Worm (Caenorhabditis elegans) whole organism, mixed stage, embryonic: ENCODE measurements around the gene srt-32.

ENCODE experiments used
- bed-3 ChIP-seq: fragments of 200-800 bp; sonication (Bioruptor generic); optimal IDR thresholded peaks from 3 replicates; lab custom pipeline; 2018; ENCODE audit warnings: mild to moderate bottlenecking, missing genetic modification characterization, moderate library complexity, missing compliant biosample characterization
- blmp-1 ChIP-seq: fragments of 150-350 bp; optimal IDR thresholded peaks from 2 replicates; lab custom pipeline; 2014; ENCODE audit warnings: missing biosample characterization, missing genetic modification characterization
- ceh-39 ChIP-seq: fragments of 150-350 bp; optimal IDR thresholded peaks from 2 replicates; lab custom pipeline; 2014; ENCODE audit warnings: missing biosample characterization, missing genetic modification characterization
- ceh-43 ChIP-seq: fragments of 200-800 bp; sonication (Bioruptor generic); optimal IDR thresholded peaks from 2 replicates; lab custom pipeline; 2018; ENCODE audit warnings: mild to moderate bottlenecking, missing genetic modification characterization, moderate library complexity, missing compliant biosample characterization
- ceh-83 ChIP-seq: fragments of 200-800 bp; sonication (Bioruptor generic); optimal IDR thresholded peaks from 2 replicates; lab custom pipeline; 2018; ENCODE audit warnings: mild to moderate bottlenecking, missing genetic modification characterization, missing compliant biosample characterization
- ces-1 ChIP-seq: fragments of 150-350 bp; optimal IDR thresholded peaks from 2 replicates; lab custom pipeline; 2014; ENCODE audit warnings: missing biosample characterization, missing genetic modification reagents, missing genetic modification characterization
- cnd-1 ChIP-seq: fragments of 200-800 bp; sonication (Bioruptor generic); optimal IDR thresholded peaks from 2 replicates; lab custom pipeline; 2018; ENCODE audit warnings: mild to moderate bottlenecking, missing genetic modification characterization, missing compliant biosample characterization
- drap-1 ChIP-seq: fragments of 200-800 bp; sonication (Bioruptor generic); optimal IDR thresholded peaks from 3 replicates; lab custom pipeline; 2018; ENCODE audit warnings: mild to moderate bottlenecking, missing genetic modification characterization, missing compliant biosample characterization
- elt-1 ChIP-seq: sonication (generic microtip); optimal IDR thresholded peaks from 2 replicates; lab custom pipeline; 2017; ENCODE audit warnings: missing genetic modification characterization, mild to moderate bottlenecking, missing compliant biosample characterization, antibody characterized with exemption, moderate library complexity, borderline replicate concordance; ENCODE audit not compliant: insufficient read depth
- elt-3 ChIP-seq: fragments of 150-350 bp; optimal IDR thresholded peaks from 2 replicates; lab custom pipeline; 2014; ENCODE audit warnings: missing biosample characterization, missing genetic modification characterization
- flh-1 ChIP-seq: fragments of 200-800 bp; sonication (Bioruptor generic); optimal IDR thresholded peaks from 2 replicates; lab custom pipeline; 2018; ENCODE audit warnings: mild to moderate bottlenecking, missing genetic modification characterization, moderate library complexity, missing compliant biosample characterization
- ham-2 ChIP-seq: fragments of 200-800 bp; sonication (Bioruptor generic); optimal IDR thresholded peaks from 2 replicates; lab custom pipeline; 2018; ENCODE audit warnings: mild to moderate bottlenecking, missing genetic modification characterization, missing compliant biosample characterization
- hlh-1 ChIP-seq: fragments of 150-350 bp; optimal IDR thresholded peaks from 2 replicates; lab custom pipeline; 2014; ENCODE audit warnings: missing biosample characterization, missing genetic modification reagents, missing genetic modification characterization
- lin-13 ChIP-seq: fragments of 150-350 bp; optimal IDR thresholded peaks from 2 replicates; lab custom pipeline; 2014; ENCODE audit warnings: missing biosample characterization, missing genetic modification characterization
- lin-32 ChIP-seq: fragments of 200-800 bp; sonication (Bioruptor generic); optimal IDR thresholded peaks from 2 replicates; lab custom pipeline; 2018; ENCODE audit warnings: mild to moderate bottlenecking, missing genetic modification characterization, missing compliant biosample characterization
- lsy-2 ChIP-seq: fragments of 150-350 bp; optimal IDR thresholded peaks from 2 replicates; lab custom pipeline; 2014; ENCODE audit warnings: missing biosample characterization, missing genetic modification characterization
- mab-5 ChIP-seq: fragments of 150-350 bp; optimal IDR thresholded peaks from 2 replicates; lab custom pipeline; 2014; ENCODE audit warnings: missing biosample characterization, missing genetic modification characterization
- mep-1 ChIP-seq: fragments of 150-350 bp; optimal IDR thresholded peaks from 2 replicates; lab custom pipeline; 2017; ENCODE audit warnings: missing biosample characterization, missing genetic modification reagents, missing genetic modification characterization, inconsistent platforms
- mls-2 ChIP-seq: sonication (generic microtip); optimal IDR thresholded peaks from 2 replicates; lab custom pipeline; 2016; ENCODE audit warnings: mild to moderate bottlenecking, missing genetic modification characterization, moderate library complexity, missing compliant biosample characterization
- nhr-12 ChIP-seq: fragments of 150-350 bp; optimal IDR thresholded peaks from 2 replicates; lab custom pipeline; 2014; ENCODE audit warnings: missing biosample characterization, missing genetic modification characterization
- nhr-2 ChIP-seq: fragments of 150-350 bp; optimal IDR thresholded peaks from 2 replicates; lab custom pipeline; 2014; ENCODE audit warnings: missing biosample characterization, missing genetic modification characterization
- nhr-28 ChIP-seq: fragments of 150-350 bp; optimal IDR thresholded peaks from 2 replicates; lab custom pipeline; 2014; ENCODE audit warnings: missing biosample characterization, missing genetic modification characterization
- nhr-76 ChIP-seq: sonication (generic microtip); optimal IDR thresholded peaks from 2 replicates; lab custom pipeline; 2017; ENCODE audit warnings: missing biosample characterization, missing genetic modification characterization
- pha-4 ChIP-seq: fragments of 150-350 bp; optimal IDR thresholded peaks from 2 replicates; lab custom pipeline; 2018; ENCODE audit warnings: missing biosample characterization, missing genetic modification reagents, missing genetic modification characterization
- sem-2 ChIP-seq: fragments of 200-800 bp; sonication (Bioruptor generic); optimal IDR thresholded peaks from 2 replicates; lab custom pipeline; 2018; ENCODE audit warnings: mild to moderate bottlenecking, missing genetic modification characterization, missing compliant biosample characterization
- snpc-4 ChIP-seq: fragments of 150-350 bp; optimal IDR thresholded peaks from 2 replicates; lab custom pipeline; 2014; ENCODE audit warnings: missing biosample characterization, missing genetic modification characterization
- sptf-1 ChIP-seq: sonication (generic microtip); optimal IDR thresholded peaks from 2 replicates; lab custom pipeline; 2017; ENCODE audit warnings: mild to moderate bottlenecking, missing genetic modification characterization, moderate library complexity, missing compliant biosample characterization
- tbx-8 ChIP-seq: fragments of 200-800 bp; sonication (Bioruptor generic); optimal IDR thresholded peaks from 2 replicates; lab custom pipeline; 2018; ENCODE audit warnings: mild to moderate bottlenecking, missing genetic modification characterization, moderate library complexity, missing compliant biosample characterization
- unc-120 ChIP-seq: sonication (generic microtip); optimal IDR thresholded peaks from 2 replicates; lab custom pipeline; 2017; ENCODE audit warnings: missing genetic modification characterization, missing compliant biosample characterization; ENCODE audit not compliant: poor library complexity, severe bottlenecking
- unc-39 ChIP-seq: fragments of 150-350 bp; optimal IDR thresholded peaks from 2 replicates; lab custom pipeline; 2014; ENCODE audit warnings: missing biosample characterization, missing genetic modification characterization
- unc-62 ChIP-seq: fragments of 150-350 bp; optimal IDR thresholded peaks from 2 replicates; lab custom pipeline; 2014; ENCODE audit warnings: missing biosample characterization, missing genetic modification reagents, missing genetic modification characterization
- zip-8 ChIP-seq: fragments of 150-350 bp; optimal IDR thresholded peaks from 2 replicates; lab custom pipeline; 2014; ENCODE audit warnings: missing biosample characterization, missing genetic modification characterization
- ztf-11 ChIP-seq: fragments of 150-350 bp; optimal IDR thresholded peaks from 2 replicates; lab custom pipeline; 2014; ENCODE audit warnings: missing biosample characterization, missing genetic modification characterization

The srt-32 gene

DNA sequence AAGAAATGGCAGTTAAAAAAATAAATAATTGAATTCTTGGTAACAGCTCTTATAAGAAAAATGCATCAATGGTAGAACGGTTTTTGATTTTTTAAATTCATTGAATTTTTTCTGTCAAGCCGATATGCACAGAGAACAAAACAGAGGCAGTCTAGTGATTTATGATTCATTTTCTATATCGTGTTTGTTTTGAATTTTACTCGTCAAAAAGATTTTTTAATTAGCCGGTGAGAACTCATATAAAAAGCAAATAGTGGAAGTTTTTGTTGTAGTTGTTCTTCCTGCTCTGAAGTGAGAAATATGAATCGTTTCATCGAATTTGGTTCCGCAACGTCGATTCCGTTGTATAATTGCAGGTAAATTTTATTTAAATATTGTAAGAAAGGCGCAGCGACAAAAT lies at the start of gene srt-32:
Gene srt-32, plus strand, starts transcription at position 301 of the 400 bp plus-strand sequence.
- TF ChIP-seq tbx-8 (GFP tag; lab: Kevin White, UChicago) = no peak
- no peak for TF ChIP-seq unc-39 (tag; lab: Kevin White, UChicago)
- TF ChIP-seq unc-120 = no peak
- TF ChIP-seq blmp-1 (tag; lab: Kevin White, UChicago) = no peak
- no peak for TF ChIP-seq mab-5
- TF ChIP-seq ceh-83 = no peak
- TF ChIP-seq mls-2 (tag; lab: Kevin White, UChicago) = no peak
- no peak for TF ChIP-seq nhr-76 (tag; lab: Kevin White, UChicago)
- no peak for TF ChIP-seq elt-1
- no peak for TF ChIP-seq sptf-1 (tag; lab: Kevin White, UChicago)
- no peak for TF ChIP-seq nhr-28 (tag; lab: Kevin White, UChicago)
- TF ChIP-seq nhr-2 (tag; lab: Kevin White, UChicago) = no peak
- no peak for TF ChIP-seq flh-1 (GFP tag; lab: Kevin White, UChicago)
- TF ChIP-seq bed-3 = no peak

DNA sequence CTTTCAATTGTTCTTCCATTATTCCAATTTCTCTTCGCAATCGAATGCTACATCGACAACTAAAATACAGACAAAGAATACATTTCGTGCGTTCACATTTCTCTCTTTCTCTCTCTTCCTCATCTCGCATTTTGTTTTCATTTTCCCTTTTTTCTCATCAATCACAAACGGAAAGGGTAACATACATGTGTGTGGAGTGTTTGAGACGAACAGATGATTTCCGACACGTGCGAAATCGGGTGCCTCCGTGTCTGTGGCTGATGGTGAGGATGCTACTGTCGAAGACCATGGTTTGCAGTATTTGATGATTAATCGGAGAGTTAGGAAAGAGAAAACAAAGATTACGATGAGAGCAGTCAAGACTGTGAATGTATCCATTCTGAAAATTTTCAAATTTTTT lies 48.7 kb upstream of the srt-32 start, which contains the start of gene R02D5.9:
Gene R02D5.9, minus strand, starts transcription at position 378 of the 400 bp plus-strand sequence.
- TF ChIP-seq bed-3 = no peak
- TF ChIP-seq sptf-1 (tag; lab: Kevin White, UChicago) = no peak
- no peak for TF ChIP-seq tbx-8 (GFP tag; lab: Kevin White, UChicago)
- TF ChIP-seq ham-2 (GFP tag; lab: Kevin White, UChicago) = no peak
- no peak for TF ChIP-seq mls-2 (tag; lab: Kevin White, UChicago)
- no peak for TF ChIP-seq cnd-1 (tag; lab: Kevin White, UChicago)
- no peak for TF ChIP-seq lin-13 (tag; lab: Kevin White, UChicago)
- no peak for TF ChIP-seq snpc-4
- no peak for TF ChIP-seq unc-62 (GFP tag; lab: Kevin White, UChicago)
- TF ChIP-seq ceh-39 (tag; lab: Kevin White, UChicago) = no peak
- TF ChIP-seq unc-39 (tag; lab: Kevin White, UChicago) = no peak
- no peak for TF ChIP-seq elt-1
- no peak for TF ChIP-seq nhr-2 (tag; lab: Kevin White, UChicago)
- TF ChIP-seq nhr-28 (tag; lab: Kevin White, UChicago) = no peak
- TF ChIP-seq, all 35 proteins: peak for 0

DNA sequence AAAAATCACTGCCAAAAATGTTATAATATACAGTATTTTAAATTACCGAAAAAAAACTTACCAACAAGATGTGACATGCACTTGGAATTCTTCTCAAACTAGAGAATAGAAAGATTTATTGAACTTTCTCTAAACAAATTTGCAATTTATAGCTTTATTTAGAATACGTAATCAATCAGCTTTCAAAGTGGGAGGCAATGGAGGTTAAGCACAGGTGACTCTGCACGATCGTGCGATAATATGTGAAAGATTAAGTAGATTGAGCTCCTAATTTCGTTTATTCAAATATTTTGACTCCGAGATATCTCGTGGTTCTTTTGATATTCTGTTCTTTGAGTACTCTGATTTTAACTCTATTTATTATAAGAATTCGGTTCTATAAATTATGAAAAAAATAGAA lies 41.4 kb upstream of the srt-32 start, which contains the start of gene R02D5.6:
Gene R02D5.6, minus strand, starts transcription at position 101 of the 400 bp plus-strand sequence.
- TF ChIP-seq mls-2 (tag; lab: Kevin White, UChicago) (no peak), unc-62 (GFP tag; lab: Kevin White, UChicago) (no peak), unc-120 (no peak), mab-5 (no peak), elt-1 (no peak), zip-8 (no peak), hlh-1 (tag; lab: Kevin White, UChicago) (no peak), mep-1 (tag; lab: Kevin White, UChicago) (no peak), pha-4 (tag; lab: Kevin White, UChicago) (no peak)

DNA sequence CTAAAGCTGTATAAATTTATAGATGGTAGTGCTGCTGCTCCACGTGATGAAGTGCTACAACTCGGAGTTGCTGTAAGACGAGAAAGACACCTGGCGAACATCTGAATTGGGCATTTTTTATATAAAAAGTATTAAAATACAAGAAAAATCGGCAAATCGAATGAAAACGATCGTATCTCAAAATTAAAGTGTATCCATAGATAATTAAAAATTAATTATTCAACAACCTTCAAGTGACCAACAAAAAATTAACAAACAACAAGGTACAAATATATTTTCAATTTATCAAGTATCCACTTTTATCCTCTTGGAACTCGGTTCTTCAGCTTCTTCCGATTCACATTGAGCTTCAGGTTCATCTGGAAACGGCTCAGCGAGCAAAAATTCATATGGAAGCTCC lies 40.1 kb upstream of the srt-32 start, which contains the start of gene R02D5.8:
Gene R02D5.8, minus strand, starts transcription at position 101 of the 400 bp plus-strand sequence.
- TF ChIP-seq sptf-1 (tag; lab: Kevin White, UChicago) = no peak
- no peak for TF ChIP-seq snpc-4
- TF ChIP-seq drap-1 (GFP tag; lab: Kevin White, UChicago) = no peak
- TF ChIP-seq nhr-12 (tag; lab: Kevin White, UChicago) = no peak
- TF ChIP-seq zip-8 = no peak
- TF ChIP-seq unc-120 = no peak
- no peak for TF ChIP-seq lin-32
- TF ChIP-seq elt-1 = no peak
- no peak for TF ChIP-seq elt-3
- no peak for TF ChIP-seq unc-39 (tag; lab: Kevin White, UChicago)
- no peak for TF ChIP-seq nhr-76 (tag; lab: Kevin White, UChicago)
- TF ChIP-seq hlh-1 (tag; lab: Kevin White, UChicago) = no peak
- no peak for TF ChIP-seq unc-62 (GFP tag; lab: Kevin White, UChicago)
- no peak for TF ChIP-seq nhr-28 (tag; lab: Kevin White, UChicago)
- TF ChIP-seq lin-13 (tag; lab: Kevin White, UChicago) = no peak
- no peak for TF ChIP-seq cnd-1 (tag; lab: Kevin White, UChicago)
- no peak for TF ChIP-seq sem-2 (GFP tag; lab: Kevin White, UChicago)
- no peak for TF ChIP-seq ceh-39 (tag; lab: Kevin White, UChicago)
- no peak for TF ChIP-seq ztf-11 (tag; lab: Kevin White, UChicago)
- no peak for TF ChIP-seq bed-3

DNA sequence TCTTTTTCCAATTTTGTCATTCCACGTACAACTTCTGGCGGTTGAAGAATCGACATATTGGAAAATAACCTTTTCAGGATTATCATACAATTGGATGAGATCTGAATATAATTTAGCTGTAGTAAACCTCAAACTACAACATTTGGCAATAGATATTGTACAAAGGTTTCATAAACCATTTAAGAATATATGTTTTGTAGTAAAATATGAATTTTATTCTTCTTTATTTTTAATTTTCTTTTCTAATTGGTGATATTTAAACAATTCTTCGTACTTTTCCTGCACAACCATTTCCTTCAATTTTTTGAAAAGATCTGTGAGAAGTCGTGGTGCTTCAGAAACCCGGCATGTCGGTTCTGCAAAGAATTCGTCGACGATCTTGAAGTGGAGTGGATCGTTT lies 38.4 kb upstream of the srt-32 start, which contains the start of gene C53A5.17:
Gene C53A5.17, minus strand, starts transcription at position 101 of the 400 bp plus-strand sequence.
- TF ChIP-seq blmp-1 (tag; lab: Kevin White, UChicago) (no peak), nhr-76 (tag; lab: Kevin White, UChicago) (no peak), drap-1 (GFP tag; lab: Kevin White, UChicago) (no peak), elt-1 (no peak), ham-2 (GFP tag; lab: Kevin White, UChicago) (no peak), ceh-43 (GFP tag; lab: Kevin White, UChicago) (no peak), ztf-11 (tag; lab: Kevin White, UChicago) (no peak), ces-1 (GFP tag; lab: Kevin White, UChicago) (no peak), ceh-83 (no peak), mls-2 (tag; lab: Kevin White, UChicago) (no peak), sptf-1 (tag; lab: Kevin White, UChicago) (no peak), mab-5 (no peak), unc-120 (no peak), lsy-2 (no peak)
- TF ChIP-seq, all 35 proteins: peak for 0
